Worm (Caenorhabditis elegans) whole organism, young adult: Measurements from ENCODE around the gene srh-257.

Experiments used
- B0261.1 ChIP-seq: sonication (generic microtip); optimal IDR thresholded peaks from 2 replicates; lab custom pipeline; 2016; ENCODE audit warnings: mild to moderate bottlenecking, missing genetic modification characterization, moderate library complexity, missing compliant biosample characterization
- B0336.3 ChIP-seq: fragments of 200-800 bp; sonication (Bioruptor generic); IDR thresholded peaks from 2 replicates; pipeline ENCODE4 v1.3.6; 2022; ENCODE audit warnings: missing genetic modification characterization, missing compliant biosample characterization
- F22D6.2 ChIP-seq: sonication (generic microtip); optimal IDR thresholded peaks from 2 replicates; lab custom pipeline; 2016; ENCODE audit warnings: mild to moderate bottlenecking, missing genetic modification characterization, missing compliant biosample characterization
- F23B12.7 ChIP-seq: sonication (generic microtip); optimal IDR thresholded peaks from 2 replicates; lab custom pipeline; 2017; ENCODE audit warnings: missing genetic modification characterization, mild to moderate bottlenecking, missing compliant biosample characterization, antibody characterized with exemption, moderate library complexity; ENCODE audit not compliant: insufficient read depth
- K12H6.12 ChIP-seq: fragments of 200-800 bp; sonication (Bioruptor generic); optimal IDR thresholded peaks from 2 replicates; lab custom pipeline; 2018; ENCODE audit warnings: mild to moderate bottlenecking, missing genetic modification characterization, missing compliant biosample characterization
- Y53G8AR.9 ChIP-seq: fragments of 200-800 bp; sonication (Bioruptor generic); conservative IDR thresholded peaks from 2 replicates; pipeline ENCODE4 v1.3.6; 2022; ENCODE audit warnings: missing genetic modification reagents, missing genetic modification characterization, missing compliant biosample characterization
- ZK185.1 ChIP-seq: sonication (generic microtip); optimal IDR thresholded peaks from 2 replicates; lab custom pipeline; 2016; ENCODE audit warnings: mild to moderate bottlenecking, missing genetic modification characterization, missing compliant biosample characterization; ENCODE audit not compliant: poor library complexity, severe bottlenecking
- ama-1 ChIP-seq, 3 experiments: fragments of 150-350 bp in 1 of 3; sonication (generic microtip) in 2 of 3; optimal IDR thresholded peaks; 2 replicates each; lab custom pipeline; 2014 to 2018; ENCODE audit warnings: missing biosample characterization in 2 of 3, missing genetic modification characterization in 2 of 3, missing genetic modification reagents in 2 of 3
- athp-1 ChIP-seq: sonication (generic microtip); optimal IDR thresholded peaks from 2 replicates; lab custom pipeline; 2017; ENCODE audit warnings: mild to moderate bottlenecking, missing genetic modification characterization, missing compliant biosample characterization
- attf-5 ChIP-seq: fragments of 200-800 bp; sonication (Bioruptor generic); optimal IDR thresholded peaks from 2 replicates; lab custom pipeline; 2018; ENCODE audit warnings: mild to moderate bottlenecking, missing genetic modification characterization, missing compliant biosample characterization
- ceh-58 ChIP-seq: fragments of 200-800 bp; sonication (Bioruptor generic); IDR thresholded peaks from 2 replicates; pipeline ENCODE4 v1.3.6; 2022; ENCODE audit warnings: missing genetic modification characterization, missing compliant biosample characterization
- dox-1 ChIP-seq: fragments of 200-800 bp; sonication (Bioruptor generic); IDR thresholded peaks from 2 replicates; pipeline ENCODE4 v1.3.6; 2022; ENCODE audit warnings: missing genetic modification reagents, missing genetic modification characterization, missing compliant biosample characterization
- dpff-1 ChIP-seq: sonication (generic microtip); optimal IDR thresholded peaks from 2 replicates; lab custom pipeline; 2017; ENCODE audit warnings: mild to moderate bottlenecking, missing genetic modification characterization, missing compliant biosample characterization
- egl-18 ChIP-seq: fragments of 200-800 bp; sonication (Bioruptor generic); IDR thresholded peaks from 2 replicates; pipeline ENCODE4 v1.3.6; 2022; ENCODE audit warnings: missing genetic modification reagents, missing genetic modification characterization, missing compliant biosample characterization
- ets-4 ChIP-seq: fragments of 200-800 bp; sonication (Bioruptor generic); optimal IDR thresholded peaks from 2 replicates; lab custom pipeline; 2018; ENCODE audit warnings: mild to moderate bottlenecking, missing genetic modification characterization, missing compliant biosample characterization
- gei-17 ChIP-seq: fragments of 200-800 bp; sonication (Bioruptor generic); optimal IDR thresholded peaks from 2 replicates; lab custom pipeline; 2018; ENCODE audit warnings: mild to moderate bottlenecking, missing genetic modification characterization, missing compliant biosample characterization
- hlh-26 ChIP-seq: fragments of 200-800 bp; sonication (Bioruptor generic); conservative IDR thresholded peaks from 2 replicates; pipeline ENCODE4 v1.3.6; 2022; ENCODE audit warnings: missing genetic modification reagents, missing genetic modification characterization, missing compliant biosample characterization
- hrde-1 ChIP-seq: sonication (generic microtip); optimal IDR thresholded peaks from 2 replicates; lab custom pipeline; 2016; ENCODE audit warnings: missing genetic modification characterization, mild to moderate bottlenecking, missing compliant biosample characterization, moderate library complexity, missing genotype, missing genetic modification reagents, borderline replicate concordance
- lin-26 ChIP-seq: fragments of 200-800 bp; sonication (Bioruptor generic); IDR thresholded peaks from 2 replicates; pipeline ENCODE4 v1.3.6; 2022; ENCODE audit warnings: missing genetic modification reagents, missing genetic modification characterization, missing compliant biosample characterization
- lin-40 ChIP-seq: sonication (generic microtip); optimal IDR thresholded peaks from 2 replicates; lab custom pipeline; 2016; ENCODE audit warnings: missing genetic modification characterization, mild to moderate bottlenecking, missing compliant biosample characterization, missing genotype, missing genetic modification reagents
- lsl-1 ChIP-seq: fragments of 200-800 bp; sonication (Bioruptor generic); optimal IDR thresholded peaks from 2 replicates; lab custom pipeline; 2018; ENCODE audit warnings: mild to moderate bottlenecking, missing genetic modification characterization, moderate library complexity, missing compliant biosample characterization
- nfya-2 ChIP-seq: fragments of 200-800 bp; sonication (Bioruptor generic); IDR thresholded peaks from 2 replicates; pipeline ENCODE4 v1.3.6; 2022; ENCODE audit warnings: missing genetic modification reagents, missing genetic modification characterization, missing compliant biosample characterization
- nhr-179 ChIP-seq: sonication (generic microtip); optimal IDR thresholded peaks from 2 replicates; lab custom pipeline; 2016; ENCODE audit warnings: mild to moderate bottlenecking, missing genetic modification characterization, missing compliant biosample characterization
- nhr-27 ChIP-seq: fragments of 200-800 bp; sonication (Bioruptor generic); optimal IDR thresholded peaks from 2 replicates; lab custom pipeline; 2018; ENCODE audit warnings: mild to moderate bottlenecking, missing genetic modification characterization, moderate library complexity, missing compliant biosample characterization
- nhr-80 ChIP-seq: sonication (generic microtip); optimal IDR thresholded peaks from 2 replicates; lab custom pipeline; 2016; ENCODE audit warnings: missing genetic modification characterization, missing compliant biosample characterization
- nhr-90 ChIP-seq: sonication (generic microtip); optimal IDR thresholded peaks from 2 replicates; lab custom pipeline; 2016; ENCODE audit warnings: missing genotype, mild to moderate bottlenecking, missing genetic modification characterization, missing compliant biosample characterization
- pha-4 ChIP-seq: fragments of 150-350 bp; sonication (generic microtip); optimal IDR thresholded peaks from 2 replicates; lab custom pipeline; 2014; ENCODE audit warnings: missing biosample characterization, missing genetic modification reagents, missing genetic modification characterization
- snpc-1.1 ChIP-seq: sonication (generic microtip); optimal IDR thresholded peaks from 2 replicates; lab custom pipeline; 2017; ENCODE audit warnings: missing genetic modification characterization, mild to moderate bottlenecking, missing compliant biosample characterization, antibody characterized with exemption, moderate library complexity, missing genotype, missing genetic modification reagents; ENCODE audit not compliant: insufficient read depth
- snpc-4 ChIP-seq, 5 experiments: fragments of 150-350 bp in 1 of 5; sonication (generic microtip) in 4 of 5; optimal IDR thresholded peaks; 2 replicates each; lab custom pipeline; 2014 to 2018; ENCODE audit warnings: missing genetic modification characterization in 5 of 5, missing biosample characterization in 3 of 5, antibody characterized with exemption in 2 of 5, mild to moderate bottlenecking in 2 of 5, missing compliant biosample characterization in 2 of 5, missing genotype in 2 of 5, moderate library complexity in 2 of 5, missing genetic modification reagents in 1 of 5
- somi-1 ChIP-seq: fragments of 200-800 bp; sonication (Bioruptor generic); optimal IDR thresholded peaks from 2 replicates; lab custom pipeline; 2018; ENCODE audit warnings: mild to moderate bottlenecking, missing genetic modification characterization, missing compliant biosample characterization
- sptf-2 ChIP-seq: fragments of 200-800 bp; sonication (Bioruptor generic); optimal IDR thresholded peaks from 2 replicates; lab custom pipeline; 2018; ENCODE audit warnings: mild to moderate bottlenecking, missing genetic modification characterization, missing compliant biosample characterization
- unc-130 ChIP-seq: sonication (generic microtip); optimal IDR thresholded peaks from 2 replicates; lab custom pipeline; 2016; ENCODE audit warnings: missing genetic modification reagents, missing genetic modification characterization, missing compliant biosample characterization
- xnd-1 ChIP-seq: sonication (generic microtip); optimal IDR thresholded peaks from 2 replicates; lab custom pipeline; 2016; ENCODE audit warnings: missing genotype, missing genetic modification reagents, missing genetic modification characterization, missing compliant biosample characterization
- ztf-25 ChIP-seq: fragments of 200-800 bp; sonication (Bioruptor generic); IDR thresholded peaks from 2 replicates; pipeline ENCODE4 v1.3.6; 2022; ENCODE audit warnings: missing genetic modification reagents, missing genetic modification characterization, missing compliant biosample characterization
- ztf-6 ChIP-seq: fragments of 200-800 bp; sonication (Bioruptor generic); IDR thresholded peaks from 2 replicates; pipeline ENCODE4 v1.3.6; 2022; ENCODE audit warnings: missing genetic modification reagents, missing genetic modification characterization, missing compliant biosample characterization

The srh-257 gene

DNA sequence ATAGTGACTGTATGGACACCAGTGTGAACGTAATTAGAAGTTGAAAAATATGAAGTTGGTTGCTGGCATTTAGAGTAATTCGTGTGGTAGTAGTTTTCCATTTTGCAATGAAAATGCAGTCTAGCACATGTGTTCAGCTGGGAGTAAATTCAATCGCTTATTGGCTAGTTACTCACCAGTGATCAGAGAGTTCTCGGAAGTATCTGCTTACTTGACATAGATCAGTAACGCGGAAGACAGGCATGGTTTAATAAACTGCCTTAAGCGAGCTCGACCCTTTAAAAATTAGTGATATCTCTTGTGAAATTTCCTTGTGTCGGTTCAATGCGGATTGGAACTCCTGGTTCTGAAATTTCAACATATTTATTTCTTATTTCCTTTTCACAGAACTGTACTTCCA is 30.8 kb upstream of the srh-257 start, which contains the start of gene srh-52:
TSS of gene srh-52 (minus strand) at position 101 of the 400 bp plus-strand sequence.
- no peak for TF ChIP-seq sptf-2

DNA sequence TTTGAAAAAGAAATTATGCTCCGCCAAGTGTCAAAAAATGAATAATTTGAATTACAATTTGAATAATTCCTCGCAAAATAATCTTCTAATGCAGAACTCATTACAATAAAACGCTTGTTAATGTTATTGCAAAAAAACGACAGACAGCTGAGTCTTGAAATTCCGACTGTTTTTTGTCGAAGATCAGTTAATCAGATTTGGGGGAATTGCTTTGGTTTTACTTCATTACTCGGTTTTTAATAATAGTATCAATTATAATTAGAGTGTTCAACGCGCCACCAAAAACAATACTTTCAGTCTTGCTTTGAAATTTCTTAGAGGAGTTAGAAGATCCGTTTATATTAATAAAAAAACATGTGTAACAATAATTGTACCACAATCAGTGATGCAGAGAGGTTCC is 29.1 kb upstream of the srh-257 start, which contains the start of gene srh-122:
TSS of gene srh-122 (minus strand) at position 101 of the 400 bp plus-strand sequence.
- no peak for TF ChIP-seq nfya-2 (GFP tag; lab: Robert Waterston, UW)
- TF ChIP-seq ceh-58: no peak
- no peak for TF ChIP-seq nhr-179 (tag; lab: Kevin White, UChicago)
- no peak for TF ChIP-seq B0261.1 (tag; lab: Kevin White, UChicago)
- TF ChIP-seq K12H6.12 (tag; lab: Kevin White, UChicago): no peak
- no peak for TF ChIP-seq gei-17 (GFP tag; lab: Kevin White, UChicago)
- no peak for TF ChIP-seq B0336.3 (GFP tag; lab: Robert Waterston, UW)

DNA sequence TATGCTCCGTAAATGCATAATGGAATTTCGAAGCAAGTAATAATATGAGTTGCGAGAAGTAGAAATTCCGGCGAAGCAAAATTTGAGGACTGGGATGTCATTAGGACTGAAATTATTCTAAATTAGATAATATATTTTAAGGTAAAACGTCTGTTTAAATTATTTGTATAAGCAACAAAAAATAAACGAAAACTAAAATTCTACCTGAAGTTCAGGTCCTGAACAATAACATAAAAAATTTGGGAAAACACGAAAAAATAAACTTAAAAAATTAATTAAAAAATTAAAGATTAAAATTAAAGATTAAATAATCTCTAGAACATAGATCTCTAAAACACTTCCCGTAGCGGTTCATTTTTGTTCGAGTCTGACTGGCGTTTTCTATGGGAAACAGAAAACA is 27.2 kb upstream of the srh-257 start, which contains the start of gene srh-251:
TSS of gene srh-251 (minus strand) at position 101 of the 400 bp plus-strand sequence.
- TF ChIP-seq F23B12.7 (tag; lab: Kevin White, UChicago) (no peak), egl-18 (GFP tag; lab: Robert Waterston, UW) (no peak), pha-4 (tag; lab: Kevin White, UChicago) (no peak), xnd-1 (tag; lab: Kevin White, UChicago) (no peak), snpc-4 (GFP tag; optimal IDR thresholded peaks at IDR 0.05; lab: Kevin White, UChicago) (no peak), snpc-4 (tag; optimal IDR thresholded peaks at IDR 0.05; lab: Kevin White, UChicago) (no peak), unc-130 (GFP tag; lab: Kevin White, UChicago) (no peak), dox-1 (no peak), Y53G8AR.9 (GFP tag; lab: Robert Waterston, UW) (no peak), F22D6.2 (tag; lab: Kevin White, UChicago) (no peak), attf-5 (GFP tag; lab: Kevin White, UChicago) (no peak), hlh-26 (GFP tag; lab: Robert Waterston, UW) (no peak), ZK185.1 (no peak), nhr-80 (tag; lab: Kevin White, UChicago) (no peak), ets-4 (GFP tag; lab: Kevin White, UChicago) (no peak), lsl-1 (no peak)

- no peak for TF ChIP-seq ztf-25 (GFP tag; lab: Robert Waterston, UW)
- TF ChIP-seq nhr-80 (tag; lab: Kevin White, UChicago): peak; percentile 11
- TF ChIP-seq ama-1 (optimal IDR thresholded peaks at IDR 0.05; lab: Kevin White, UChicago): no peak
- TF ChIP-seq ama-1 (GFP tag; optimal IDR thresholded peaks at IDR 0.05; lab: Kevin White, UChicago): no peak
Observed at ce11 chrV:15380857-15381256, 26.2 kb upstream of the srh-257 start, which contains the start of gene dhs-23. Gene dhs-23, plus strand, starts transcription at chrV:15381219.

ce11 chrV:15383739-15384138 is 23.3 kb upstream of the srh-257 start, which contains the start of gene str-88:
Gene str-88, minus strand, starts transcription at chrV:15383839.
- no peak for TF ChIP-seq hrde-1
- TF ChIP-seq lin-40 (tag; lab: Kevin White, UChicago): no peak
- TF ChIP-seq athp-1: no peak
- TF ChIP-seq nhr-27: no peak
- TF ChIP-seq snpc-1.1 (tag; lab: Kevin White, UChicago): no peak
- no peak for TF ChIP-seq lsl-1
- no peak for TF ChIP-seq ets-4 (GFP tag; lab: Kevin White, UChicago)
- TF ChIP-seq snpc-4 (GFP tag; optimal IDR thresholded peaks at IDR 0.05; lab: Kevin White, UChicago): no peak
- no peak for TF ChIP-seq snpc-4 (tag; optimal IDR thresholded peaks at IDR 0.05; lab: Kevin White, UChicago)
- TF ChIP-seq somi-1 (GFP tag; lab: Kevin White, UChicago): no peak
- no peak for TF ChIP-seq lin-26 (GFP tag; lab: Robert Waterston, UW)
- no peak for TF ChIP-seq nhr-90 (tag; lab: Kevin White, UChicago)
- TF ChIP-seq egl-18 (GFP tag; lab: Robert Waterston, UW): no peak
- TF ChIP-seq dpff-1: no peak
- TF ChIP-seq ztf-6 (GFP tag; lab: Robert Waterston, UW): no peak
- TF ChIP-seq, all 124 proteins: peak for 0
